Worm (Caenorhabditis elegans) whole organism, L1 larva: ENCODE data around the gene F17A9.5.
A peak's percentile ranks its signal among the peaks of the same experiment; 100 is the strongest.
"Not testable (repeated sequence)": the region's sequence is repeated elsewhere in the genome, so short reads cannot be mapped to it uniquely, and the experiment has no call there.

ENCODE experiments used
- F16B12.6 ChIP-seq: fragments of 150-350 bp; optimal IDR thresholded peaks from 2 replicates; lab custom pipeline; 2014; ENCODE audit warnings: missing biosample characterization, missing genetic modification characterization
- alr-1 ChIP-seq: fragments of 200-800 bp; sonication (Bioruptor generic); optimal IDR thresholded peaks from 2 replicates; lab custom pipeline; 2018; ENCODE audit warnings: borderline replicate concordance, mild to moderate bottlenecking, missing genetic modification characterization, missing compliant biosample characterization
- ama-1 ChIP-seq: fragments of 150-350 bp; optimal IDR thresholded peaks from 2 replicates; lab custom pipeline; 2014
- blmp-1 ChIP-seq: fragments of 150-350 bp; optimal IDR thresholded peaks from 2 replicates; lab custom pipeline; 2014; ENCODE audit warnings: missing biosample characterization, missing genetic modification characterization
- ceh-63 ChIP-seq: fragments of 200-800 bp; sonication (Bioruptor generic); optimal IDR thresholded peaks from 2 replicates; lab custom pipeline; 2018; ENCODE audit warnings: mild to moderate bottlenecking, missing genetic modification characterization, missing compliant biosample characterization
- ceh-8 ChIP-seq: fragments of 200-800 bp; sonication (Bioruptor generic); optimal IDR thresholded peaks from 2 replicates; lab custom pipeline; 2018; ENCODE audit warnings: mild to moderate bottlenecking, missing genetic modification characterization, moderate library complexity, missing compliant biosample characterization
- ceh-90 ChIP-seq: sonication (generic microtip); optimal IDR thresholded peaks from 2 replicates; lab custom pipeline; 2016; ENCODE audit warnings: missing genetic modification characterization, missing compliant biosample characterization
- efl-1 ChIP-seq, 4 experiments: fragments of 150-350 bp; optimal IDR thresholded peaks in 3 of 4; peaks in 1 of 4; 1 replicate in 1 of 4; 2 replicates in 3 of 4; lab custom pipeline; 2014; ENCODE audit warnings: missing biosample characterization in 2 of 4, missing genetic modification characterization in 2 of 4, missing genetic modification reagents in 2 of 4
- egl-13 ChIP-seq: sonication (generic microtip); optimal IDR thresholded peaks from 2 replicates; lab custom pipeline; 2016; ENCODE audit warnings: missing genotype, missing genetic modification reagents, missing genetic modification characterization, missing compliant biosample characterization
- ets-5 ChIP-seq: fragments of 200-800 bp; sonication (Bioruptor generic); IDR thresholded peaks from 2 replicates; pipeline ENCODE4 v1.3.6; 2022; ENCODE audit warnings: missing genetic modification characterization, missing compliant biosample characterization
- fkh-10 ChIP-seq: sonication (generic microtip); optimal IDR thresholded peaks from 2 replicates; lab custom pipeline; 2017; ENCODE audit warnings: missing biosample characterization, missing genetic modification reagents, missing genetic modification characterization
- fkh-8 ChIP-seq: sonication (generic microtip); optimal IDR thresholded peaks from 2 replicates; lab custom pipeline; 2016; ENCODE audit warnings: mild to moderate bottlenecking, missing genetic modification characterization, missing compliant biosample characterization
- grh-1 ChIP-seq: fragments of 200-800 bp; sonication (Bioruptor generic); IDR thresholded peaks from 2 replicates; pipeline ENCODE4 v1.3.6; 2022; ENCODE audit warnings: missing genetic modification reagents, missing genetic modification characterization, missing compliant biosample characterization
- hpl-2 ChIP-seq: fragments of 150-350 bp; optimal IDR thresholded peaks from 2 replicates; lab custom pipeline; 2014; ENCODE audit warnings: missing biosample characterization, missing genetic modification reagents, missing genetic modification characterization
- lsy-2 ChIP-seq, 2 experiments: fragments of 150-350 bp; optimal IDR thresholded peaks; 2 replicates each; lab custom pipeline; 2014; ENCODE audit warnings: missing biosample characterization in 2 of 2, missing genetic modification characterization in 2 of 2
- mep-1 ChIP-seq: fragments of 150-350 bp; optimal IDR thresholded peaks from 2 replicates; lab custom pipeline; 2014; ENCODE audit warnings: missing biosample characterization, missing genetic modification characterization
- nhr-11 ChIP-seq: fragments of 150-350 bp; optimal IDR thresholded peaks from 2 replicates; lab custom pipeline; 2014; ENCODE audit warnings: missing biosample characterization, missing genetic modification characterization
- nhr-237 ChIP-seq: fragments of 150-350 bp; optimal IDR thresholded peaks from 2 replicates; lab custom pipeline; 2014; ENCODE audit warnings: missing biosample characterization, missing genetic modification characterization
- nhr-76 ChIP-seq: sonication (generic microtip); optimal IDR thresholded peaks from 2 replicates; lab custom pipeline; 2017; ENCODE audit warnings: missing biosample characterization, missing genetic modification characterization
- nhr-85 ChIP-seq: sonication (generic microtip); peaks from one replicate; lab custom pipeline; 2016; ENCODE audit warnings: missing genetic modification characterization, inconsistent platforms, missing compliant biosample characterization
- pax-3 ChIP-seq: fragments of 200-800 bp; sonication (Bioruptor generic); optimal IDR thresholded peaks from 2 replicates; lab custom pipeline; 2018; ENCODE audit warnings: mild to moderate bottlenecking, missing genetic modification characterization, moderate library complexity, missing compliant biosample characterization
- rnt-1 ChIP-seq: sonication (generic microtip); optimal IDR thresholded peaks from 2 replicates; lab custom pipeline; 2016; ENCODE audit warnings: mild to moderate bottlenecking, missing genetic modification characterization, moderate library complexity, missing compliant biosample characterization
- sox-4 ChIP-seq: sonication (generic microtip); optimal IDR thresholded peaks from 2 replicates; lab custom pipeline; 2016; ENCODE audit warnings: missing genetic modification characterization, missing compliant biosample characterization
- sptf-1 ChIP-seq: fragments of 150-350 bp; optimal IDR thresholded peaks from 2 replicates; lab custom pipeline; 2014; ENCODE audit warnings: missing biosample characterization, missing genetic modification characterization
- ztf-11 ChIP-seq, 2 experiments: sonication (generic microtip); optimal IDR thresholded peaks; 2 replicates each; lab custom pipeline; 2016 to 2017; ENCODE audit warnings: missing genetic modification characterization in 2 of 2, missing biosample characterization in 1 of 2, missing compliant biosample characterization in 1 of 2
- ztf-4 ChIP-seq: fragments of 150-350 bp; optimal IDR thresholded peaks from 2 replicates; lab custom pipeline; 2014; ENCODE audit warnings: missing biosample characterization, missing genetic modification characterization

F17A9.5 gene

DNA sequence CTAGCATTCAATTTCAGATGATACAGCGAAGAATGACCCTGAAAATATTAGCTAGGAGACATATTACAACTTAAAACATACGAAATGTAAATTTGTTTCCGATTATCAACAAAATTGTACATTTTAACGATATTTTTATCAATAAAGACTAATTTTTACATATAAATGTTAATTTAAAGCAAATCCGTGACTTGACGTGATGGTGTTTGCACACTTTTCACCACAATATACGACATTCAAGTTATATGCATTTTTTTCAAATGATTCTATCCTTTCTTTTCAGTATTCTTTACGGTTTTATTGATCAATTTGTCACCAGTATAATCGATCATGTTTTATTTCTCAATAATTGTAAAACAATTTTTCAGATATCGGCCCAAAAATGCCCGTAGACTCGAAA, 17.0 kb downstream of the F17A9.5 start, which contains the start of gene Y38A10A.7 (continued):
- TF ChIP-seq F16B12.6 (tag; lab: Kevin White, UChicago), result peak; percentile 89
- peak; percentile 9 for TF ChIP-seq egl-13
- no peak for TF ChIP-seq grh-1 (GFP tag; lab: Robert Waterston, UW)
- no peak for TF ChIP-seq ceh-90 (tag; lab: Kevin White, UChicago)
- TF ChIP-seq nhr-237 (tag; lab: Kevin White, UChicago), result no peak
- TF ChIP-seq lsy-2 (tag; optimal IDR thresholded peaks at IDR 0.05; lab: Kevin White, UChicago), result peak; percentile 45 to 46
- TF ChIP-seq ceh-63 (GFP tag; lab: Kevin White, UChicago), result no peak
- peak; percentile 43 for TF ChIP-seq nhr-85 (tag; lab: Kevin White, UChicago)
- peak; percentile 1 for TF ChIP-seq blmp-1
- TF ChIP-seq ceh-8, result no peak
- peak; percentile 67 for TF ChIP-seq mep-1 (tag; lab: Kevin White, UChicago)
- TF ChIP-seq sptf-1 (tag; lab: Kevin White, UChicago), result no peak

DNA sequence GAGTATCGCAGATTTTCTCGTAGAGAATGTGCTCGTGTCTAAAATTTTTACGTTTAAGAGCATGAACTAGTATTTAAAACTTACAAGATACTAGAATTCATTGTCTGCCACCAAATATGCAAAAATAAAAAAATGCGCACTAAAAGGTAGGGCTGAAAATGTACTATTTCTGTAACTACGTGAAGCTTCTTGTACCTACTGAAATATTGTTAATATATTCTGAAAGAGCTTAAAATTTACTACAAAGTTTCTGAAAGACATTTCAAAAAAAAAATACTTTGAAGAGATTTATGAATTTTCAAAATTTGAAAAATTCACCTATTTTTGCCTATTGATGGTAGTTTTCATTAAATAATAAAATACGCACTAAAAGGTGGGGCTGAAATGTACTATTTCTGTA, 42.8 kb downstream of the F17A9.5 start, which contains the start of gene fbxa-214:
fbxa-214 (minus strand) TSS at position 101 of the 400 bp plus-strand sequence.
- not testable (repeated sequence) for TF ChIP-seq pax-3 (tag; lab: Kevin White, UChicago); ets-5 (GFP tag; lab: Robert Waterston, UW); rnt-1 (tag; lab: Kevin White, UChicago)

ce11 chrV:6067112-6067511, 45.7 kb downstream of the F17A9.5 start, which contains the start of gene srh-10:
srh-10 (minus strand) TSS chrV:6067140.
- TF ChIP-seq nhr-76 (tag; lab: Kevin White, UChicago), result no peak
- peak; percentile 54 for TF ChIP-seq sox-4 (tag; lab: Kevin White, UChicago)
- TF ChIP-seq ama-1 (lab: Kevin White, UChicago), result no peak
- TF ChIP-seq nhr-11, result peak; percentile 21
- TF ChIP-seq fkh-10 (GFP tag; lab: Kevin White, UChicago), result no peak
- peak; percentile 80 for TF ChIP-seq fkh-8 (tag; lab: Kevin White, UChicago)
- no peak for TF ChIP-seq blmp-1

DNA sequence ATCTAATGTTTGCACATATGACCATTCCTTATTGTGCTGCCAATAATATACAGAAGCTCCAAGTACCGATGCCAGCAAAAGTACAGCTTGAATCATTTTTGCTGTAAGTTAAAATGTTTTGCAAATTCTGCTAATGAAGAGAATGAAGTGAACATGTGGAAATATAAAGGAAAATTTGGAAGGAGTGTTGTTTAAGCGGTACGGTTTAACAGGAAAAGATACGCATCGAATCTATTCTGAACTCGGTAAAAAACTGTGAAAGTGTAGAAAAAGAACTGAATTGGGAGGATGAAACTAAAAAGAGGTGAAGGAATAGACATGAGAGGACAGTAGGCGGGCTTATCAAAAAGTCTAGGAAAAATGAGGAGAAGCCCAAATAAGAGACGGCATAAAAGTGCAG, 49.5 kb downstream of the F17A9.5 start, which contains the start of gene Y38A10A.2:
Y38A10A.2 (minus strand) TSS at position 101 of the 400 bp plus-strand sequence.
- TF ChIP-seq ztf-11 (tag; optimal IDR thresholded peaks at IDR 0.05; lab: Kevin White, UChicago) (no peak), alr-1 (tag; lab: Kevin White, UChicago) (no peak), efl-1 (optimal IDR thresholded peaks at IDR 0.05; lab: Kevin White, UChicago) (no peak), efl-1 (GFP tag; optimal IDR thresholded peaks at IDR 0.05 in 1 of 2; lab: Kevin White, UChicago) (peak in 1 of 2 experiments; percentile 76), hpl-2 (GFP tag; lab: Kevin White, UChicago) (no peak), ztf-4 (tag; lab: Kevin White, UChicago) (no peak)
